Worm (Caenorhabditis elegans) whole organism, L3 larva: Measurements from ENCODE around the gene T13C5.9.

ENCODE experiments used
- R02D3.7 ChIP-seq: fragments of 150-350 bp; optimal IDR thresholded peaks from 2 replicates; lab custom pipeline; 2014; ENCODE audit warnings: missing biosample characterization, missing genetic modification characterization
- ZK546.5 ChIP-seq: sonication (generic microtip); optimal IDR thresholded peaks from 2 replicates; lab custom pipeline; 2017; ENCODE audit warnings: missing biosample characterization, missing genetic modification characterization
- ama-1 ChIP-seq: fragments of 150-350 bp; optimal IDR thresholded peaks from 2 replicates; lab custom pipeline; 2018
- ceh-16 ChIP-seq: sonication (generic microtip); optimal IDR thresholded peaks from 2 replicates; lab custom pipeline; 2017; ENCODE audit warnings: missing biosample characterization, missing genetic modification characterization
- ceh-28 ChIP-seq: fragments of 150-350 bp; optimal IDR thresholded peaks from 2 replicates; lab custom pipeline; 2014; ENCODE audit warnings: missing biosample characterization, missing genetic modification reagents, missing genetic modification characterization
- ceh-9 ChIP-seq: sonication (generic microtip); optimal IDR thresholded peaks from 2 replicates; lab custom pipeline; 2018; ENCODE audit warnings: missing biosample characterization, missing genetic modification characterization
- egl-27 ChIP-seq: sonication (generic microtip); optimal IDR thresholded peaks from 4 replicates; lab custom pipeline; 2017; ENCODE audit warnings: missing biosample characterization, missing genetic modification reagents, missing genetic modification characterization
- egl-5 ChIP-seq: fragments of 150-350 bp; optimal IDR thresholded peaks from 2 replicates; lab custom pipeline; 2017; ENCODE audit warnings: missing biosample characterization, missing genetic modification reagents, missing genetic modification characterization, inconsistent platforms
- elt-2 ChIP-seq: sonication (generic microtip); optimal IDR thresholded peaks from 2 replicates; lab custom pipeline; 2016; ENCODE audit warnings: missing genetic modification reagents, mild to moderate bottlenecking, missing genetic modification characterization, missing compliant biosample characterization
- elt-3 ChIP-seq, 3 experiments: fragments of 150-350 bp in 1 of 3; sonication (generic microtip) in 2 of 3; optimal IDR thresholded peaks; 2 replicates in 2 of 3; 4 replicates in 1 of 3; lab custom pipeline; 2014 to 2017; ENCODE audit warnings: missing biosample characterization in 3 of 3, missing genetic modification characterization in 3 of 3
- eor-1 ChIP-seq, 2 experiments: fragments of 150-350 bp; optimal IDR thresholded peaks; 2 replicates each; lab custom pipeline; 2014 to 2018; ENCODE audit warnings: missing biosample characterization in 2 of 2, missing genetic modification characterization in 2 of 2
- fos-1 ChIP-seq: fragments of 150-350 bp; optimal IDR thresholded peaks from 2 replicates; lab custom pipeline; 2014; ENCODE audit warnings: missing biosample characterization, missing genetic modification characterization
- hmg-11 ChIP-seq: sonication (generic microtip); optimal IDR thresholded peaks from 2 replicates; lab custom pipeline; 2016; ENCODE audit warnings: missing genetic modification characterization, missing compliant biosample characterization
- jun-1 ChIP-seq: fragments of 150-350 bp; optimal IDR thresholded peaks from 2 replicates; lab custom pipeline; 2014; ENCODE audit warnings: missing biosample characterization, missing genetic modification reagents, missing genetic modification characterization
- lin-15B ChIP-seq: fragments of 150-350 bp; optimal IDR thresholded peaks from 2 replicates; lab custom pipeline; 2014; ENCODE audit warnings: missing biosample characterization, missing genetic modification characterization
- lsy-12 ChIP-seq: sonication (generic microtip); optimal IDR thresholded peaks from 2 replicates; lab custom pipeline; 2016; ENCODE audit warnings: mild to moderate bottlenecking, missing genetic modification characterization, missing compliant biosample characterization
- nfya-1 ChIP-seq: sonication (generic microtip); optimal IDR thresholded peaks from 2 replicates; lab custom pipeline; 2017; ENCODE audit warnings: missing genetic modification characterization, mild to moderate bottlenecking, missing compliant biosample characterization, antibody characterized with exemption, moderate library complexity; ENCODE audit not compliant: insufficient read depth
- nhr-11 ChIP-seq: fragments of 150-350 bp; optimal IDR thresholded peaks from 2 replicates; lab custom pipeline; 2014; ENCODE audit warnings: missing biosample characterization, missing genetic modification characterization
- nhr-23 ChIP-seq: fragments of 150-350 bp; optimal IDR thresholded peaks from 2 replicates; lab custom pipeline; 2014; ENCODE audit warnings: missing biosample characterization, missing genetic modification reagents, missing genetic modification characterization
- nhr-25 ChIP-seq: sonication (generic microtip); optimal IDR thresholded peaks from 2 replicates; lab custom pipeline; 2017; ENCODE audit warnings: missing biosample characterization, missing genetic modification characterization
- nhr-43 ChIP-seq: sonication (generic microtip); optimal IDR thresholded peaks from 2 replicates; lab custom pipeline; 2016; ENCODE audit warnings: mild to moderate bottlenecking, missing genetic modification characterization, missing compliant biosample characterization; ENCODE audit not compliant: poor library complexity, severe bottlenecking
- nhr-76 ChIP-seq: fragments of 150-350 bp; sonication (generic microtip); optimal IDR thresholded peaks from 5 replicates; lab custom pipeline; 2014; ENCODE audit warnings: missing biosample characterization, missing genetic modification characterization
- pha-4 ChIP-seq: fragments of 150-350 bp; optimal IDR thresholded peaks from 2 replicates; lab custom pipeline; 2014; ENCODE audit warnings: missing biosample characterization, missing genetic modification reagents, missing genetic modification characterization
- pqm-1 ChIP-seq: fragments of 150-350 bp; optimal IDR thresholded peaks from 2 replicates; lab custom pipeline; 2017; ENCODE audit warnings: missing biosample characterization, missing genetic modification characterization, inconsistent platforms
- snpc-4 ChIP-seq: fragments of 150-350 bp; optimal IDR thresholded peaks from 2 replicates; lab custom pipeline; 2014; ENCODE audit warnings: missing biosample characterization, missing genetic modification characterization
- ztf-11 ChIP-seq: fragments of 150-350 bp; optimal IDR thresholded peaks from 2 replicates; lab custom pipeline; 2014; ENCODE audit warnings: missing biosample characterization, missing genetic modification characterization
- ztf-4 ChIP-seq: fragments of 150-350 bp; optimal IDR thresholded peaks from 2 replicates; lab custom pipeline; 2014; ENCODE audit warnings: missing biosample characterization, missing genetic modification characterization

Gene T13C5.9

ce11 chrX:6194191-6194724 is 4.2 kb downstream of the T13C5.9 start, which contains the start of gene ceh-54:
Gene ceh-54, minus strand, starts transcription at chrX:6194241.
- TF ChIP-seq ceh-16 (tag; lab: Kevin White, UChicago) (no peak), ZK546.5 (tag; lab: Kevin White, UChicago) (no peak), hmg-11 (tag; lab: Kevin White, UChicago) (no peak), egl-27 (no peak)

ce11 chrX:6196627-6197026 is 6.6 kb downstream of the T13C5.9 start, which contains the start of gene daf-9:
Gene daf-9, plus strand, starts transcription at chrX:6196927.
- TF ChIP-seq nhr-23 (tag; lab: Kevin White, UChicago), result peak; percentile 30
- TF ChIP-seq elt-3 (tag; optimal IDR thresholded peaks at IDR 0.05; lab: Kevin White, UChicago), result peak in 1 of 3 experiments; percentile 69
- no peak for TF ChIP-seq lsy-12
- TF ChIP-seq, all 47 proteins: peak for 2

- peak; percentile 82 for TF ChIP-seq nhr-43 (tag; lab: Kevin White, UChicago)
- no peak for TF ChIP-seq egl-5
- peak; percentile 5 for TF ChIP-seq lsy-12
- TF ChIP-seq ceh-9 (tag; lab: Kevin White, UChicago), result no peak
- TF ChIP-seq ama-1 (lab: Kevin White, UChicago), result peak; percentile 65
- TF ChIP-seq nhr-25 (tag; lab: Kevin White, UChicago), result peak; percentile 54
- peak in 1 of 3 experiments; percentile 52 for TF ChIP-seq elt-3 (tag; optimal IDR thresholded peaks at IDR 0.05; lab: Kevin White, UChicago)
- TF ChIP-seq nhr-23 (tag; lab: Kevin White, UChicago), result peak; percentile 97
- no peak for TF ChIP-seq ztf-11 (tag; lab: Kevin White, UChicago)
These were observed 11.5 kb downstream of the T13C5.9 start for ce11 chrX:6201542-6201941.

- TF ChIP-seq ceh-16 (tag; lab: Kevin White, UChicago), result no peak
- no peak for TF ChIP-seq egl-5
- no peak for TF ChIP-seq ceh-9 (tag; lab: Kevin White, UChicago)
- TF ChIP-seq lin-15B (tag; lab: Kevin White, UChicago), result no peak
- no peak for TF ChIP-seq R02D3.7 (tag; lab: Kevin White, UChicago)
- no peak for TF ChIP-seq ceh-28 (tag; lab: Kevin White, UChicago)
- TF ChIP-seq nhr-11 (tag; lab: Kevin White, UChicago), result no peak
- no peak for TF ChIP-seq nhr-43 (tag; lab: Kevin White, UChicago)
- no peak for TF ChIP-seq snpc-4
These were observed 12.8 kb downstream of the T13C5.9 start for ce11 chrX:6202809-6203208.

ce11 chrX:6203315-6203714 is 13.3 kb downstream of the T13C5.9 start:
- peak; percentile 19 for TF ChIP-seq elt-2 (tag; lab: Kevin White, UChicago)
- TF ChIP-seq jun-1 (tag; lab: Kevin White, UChicago), result no peak

- TF ChIP-seq nhr-43 (tag; lab: Kevin White, UChicago), result peak; percentile 63
- TF ChIP-seq ceh-16 (tag; lab: Kevin White, UChicago), result no peak
- peak; percentile 55 for TF ChIP-seq pqm-1 (tag; lab: Kevin White, UChicago)
- no peak for TF ChIP-seq fos-1 (tag; lab: Kevin White, UChicago)
- no peak for TF ChIP-seq egl-27
- TF ChIP-seq ztf-4 (tag; lab: Kevin White, UChicago), result peak; percentile 30
- TF ChIP-seq pha-4, result peak; percentile 56
- TF ChIP-seq nfya-1 (tag; lab: Kevin White, UChicago), result peak; percentile 39
- peak; percentile 51 for TF ChIP-seq ama-1 (lab: Kevin White, UChicago)
- peak; percentile 15 for TF ChIP-seq elt-2 (tag; lab: Kevin White, UChicago)
- peak; percentile 58 for TF ChIP-seq nhr-25 (tag; lab: Kevin White, UChicago)
These were observed 14.7 kb downstream of the T13C5.9 start, which contains the start of gene bca-1 for ce11 chrX:6204696-6205232. Gene bca-1, minus strand, starts transcription at chrX:6204746.

- TF ChIP-seq nhr-76 (tag; lab: Kevin White, UChicago), result no peak
- TF ChIP-seq pqm-1 (tag; lab: Kevin White, UChicago), result no peak
- TF ChIP-seq eor-1 (tag; optimal IDR thresholded peaks at IDR 0.05; lab: Kevin White, UChicago), result no peak
These were observed 15.3 kb downstream of the T13C5.9 start for ce11 chrX:6205325-6205724.
